Fruit fly (Drosophila melanogaster) whole organism, embryonic: Measurements from ENCODE around the gene mRpS11.

Experiments
- Antp ChIP-seq: fragments of 200-800 bp; sonication (Bioruptor generic); optimal IDR thresholded peaks from 3 replicates; lab custom pipeline; 2016; ENCODE audit warnings: missing biosample characterization, missing genetic modification characterization
- B-H2 ChIP-seq: fragments of 200-800 bp; sonication (Bioruptor generic); optimal IDR thresholded peaks from 2 replicates; lab custom pipeline; 2018; ENCODE audit warnings: missing biosample characterization, mild to moderate bottlenecking, missing genetic modification characterization
- Bgb ChIP-seq: fragments of 200-800 bp; sonication (Bioruptor generic); IDR thresholded peaks from 2 replicates; pipeline ENCODE4 v1.3.6; 2022; ENCODE audit warnings: missing biosample characterization, missing genetic modification characterization; ENCODE audit not compliant: partially characterized antibody
- Bteb2 ChIP-seq: fragments of 200-800 bp; sonication (Bioruptor generic); optimal IDR thresholded peaks from 2 replicates; lab custom pipeline; 2016; ENCODE audit warnings: missing biosample characterization, missing genetic modification characterization
- CG10267 ChIP-seq: fragments of 200-800 bp; sonication (Bioruptor generic); optimal IDR thresholded peaks from 2 replicates; lab custom pipeline; 2018; ENCODE audit warnings: missing biosample characterization, mild to moderate bottlenecking, missing genetic modification characterization, moderate library complexity
- CG10654 ChIP-seq: fragments of 200-800 bp; sonication (Bioruptor generic); optimal IDR thresholded peaks from 2 replicates; lab custom pipeline; 2016; ENCODE audit warnings: missing biosample characterization, missing genetic modification characterization
- CG11085 ChIP-seq: fragments of 200-800 bp; sonication (Bioruptor generic); IDR thresholded peaks from 2 replicates; pipeline ENCODE4 v1.3.6; 2022; ENCODE audit warnings: missing biosample characterization, missing genetic modification characterization
- CG15269 ChIP-seq: fragments of 200-800 bp; sonication (Bioruptor generic); optimal IDR thresholded peaks from 2 replicates; lab custom pipeline; 2018; ENCODE audit warnings: missing biosample characterization, mild to moderate bottlenecking, missing genetic modification characterization, moderate library complexity
- CG17385 ChIP-seq: fragments of 200-800 bp; sonication (Bioruptor generic); optimal IDR thresholded peaks from 3 replicates; lab custom pipeline; 2018; ENCODE audit warnings: missing biosample characterization, mild to moderate bottlenecking, missing genetic modification characterization
- CG18011 ChIP-seq: fragments of 200-800 bp; sonication (Bioruptor generic); optimal IDR thresholded peaks from 2 replicates; lab custom pipeline; 2017; ENCODE audit warnings: missing biosample characterization, missing genetic modification characterization, mild to moderate bottlenecking, moderate library complexity, missing genotype
- CG2202 ChIP-seq: fragments of 200-800 bp; sonication (Bioruptor generic); optimal IDR thresholded peaks from 2 replicates; lab custom pipeline; 2018; ENCODE audit warnings: missing biosample characterization, mild to moderate bottlenecking, missing genetic modification characterization
- CG2875 ChIP-seq: fragments of 200-800 bp; sonication (Bioruptor generic); optimal IDR thresholded peaks from 2 replicates; lab custom pipeline; 2017; ENCODE audit warnings: missing biosample characterization, mild to moderate bottlenecking, missing genetic modification characterization, missing genetic modification reagents
- CG2889 ChIP-seq: fragments of 200-800 bp; sonication (Bioruptor generic); IDR thresholded peaks from 3 replicates; pipeline ENCODE4 v1.3.6; 2022; ENCODE audit warnings: missing biosample characterization, missing genetic modification characterization
- CG34224 ChIP-seq: fragments of 200-800 bp; sonication (Bioruptor generic); IDR thresholded peaks from 3 replicates; pipeline ENCODE4 v1.3.6; 2022; ENCODE audit warnings: missing biosample characterization, missing genetic modification characterization; ENCODE audit not compliant: partially characterized antibody
- CG3847 ChIP-seq: fragments of 200-800 bp; sonication (Bioruptor generic); IDR thresholded peaks from 2 replicates; pipeline ENCODE4 v1.3.6; 2022; ENCODE audit warnings: missing biosample characterization, missing genetic modification characterization
- CG5180 ChIP-seq: fragments of 200-800 bp; sonication (Bioruptor generic); optimal IDR thresholded peaks from 3 replicates; lab custom pipeline; 2017; ENCODE audit warnings: missing biosample characterization, missing genetic modification characterization, mild to moderate bottlenecking, moderate library complexity, missing genetic modification reagents
- CG8290 ChIP-seq, 3 experiments: fragments of 200-800 bp; sonication (Bioruptor generic); optimal IDR thresholded peaks; 2 replicates each; lab custom pipeline; 2016 to 2019; ENCODE audit warnings: missing biosample characterization in 3 of 3, missing genetic modification characterization in 3 of 3, mild to moderate bottlenecking in 2 of 3, moderate library complexity in 1 of 3
- CG8765 ChIP-seq: fragments of 200-800 bp; sonication (Bioruptor generic); IDR thresholded peaks from 2 replicates; pipeline ENCODE4 v1.3.6; 2022; ENCODE audit warnings: missing biosample characterization, missing genetic modification characterization
- CG9437 ChIP-seq: fragments of 200-800 bp; sonication (Bioruptor generic); optimal IDR thresholded peaks from 2 replicates; lab custom pipeline; 2018; ENCODE audit warnings: missing biosample characterization, mild to moderate bottlenecking, missing genetic modification characterization
- CrebB ChIP-seq: fragments of 200-800 bp; sonication (Bioruptor generic); optimal IDR thresholded peaks from 3 replicates; lab custom pipeline; 2018; ENCODE audit warnings: missing biosample characterization, mild to moderate bottlenecking, missing genetic modification characterization
- D19A ChIP-seq: fragments of 200-800 bp; optimal IDR thresholded peaks from 3 replicates; lab custom pipeline; 2019; ENCODE audit warnings: missing biosample characterization, mild to moderate bottlenecking, missing genetic modification characterization, moderate library complexity
- Dad ChIP-seq: fragments of 200-800 bp; sonication (Bioruptor generic); optimal IDR thresholded peaks from 3 replicates; lab custom pipeline; 2016; ENCODE audit warnings: missing biosample characterization, missing genetic modification characterization
- Dbx ChIP-seq: fragments of 200-800 bp; sonication (Bioruptor generic); IDR thresholded peaks from 3 replicates; pipeline ENCODE4 v1.3.6; 2022; ENCODE audit warnings: missing biosample characterization, missing genetic modification characterization
- E2f2 ChIP-seq: fragments of 200-800 bp; sonication (Bioruptor generic); IDR thresholded peaks from 2 replicates; pipeline ENCODE4 v1.3.6; 2022; ENCODE audit warnings: missing biosample characterization, missing genetic modification characterization
- Elba2 ChIP-seq: fragments of 200-800 bp; sonication (Bioruptor generic); optimal IDR thresholded peaks from 3 replicates; lab custom pipeline; 2016; ENCODE audit warnings: missing biosample characterization, missing genetic modification characterization
- HLH3B ChIP-seq: fragments of 200-800 bp; sonication (Bioruptor generic); IDR thresholded peaks from 2 replicates; pipeline ENCODE4 v1.3.6; 2022; ENCODE audit warnings: missing biosample characterization, missing genetic modification characterization
- Hmx ChIP-seq: fragments of 200-800 bp; sonication (Bioruptor generic); optimal IDR thresholded peaks from 2 replicates; lab custom pipeline; 2016; ENCODE audit warnings: missing biosample characterization, missing genetic modification characterization
- Hr3 ChIP-seq: fragments of 200-800 bp; sonication (Bioruptor generic); optimal IDR thresholded peaks from 3 replicates; lab custom pipeline; 2016; ENCODE audit warnings: missing biosample characterization, missing genetic modification characterization
- Hr39 ChIP-seq: fragments of >200 bp; optimal IDR thresholded peaks from 2 replicates; lab custom pipeline; 2017
- Hsf ChIP-seq: fragments of 200-800 bp; sonication (Bioruptor generic); optimal IDR thresholded peaks from 3 replicates; lab custom pipeline; 2016; ENCODE audit warnings: missing biosample characterization, missing genetic modification characterization
- MTF-1 ChIP-seq: fragments of 200-800 bp; sonication (Bioruptor generic); optimal IDR thresholded peaks from 2 replicates; lab custom pipeline; 2018; ENCODE audit warnings: missing biosample characterization, mild to moderate bottlenecking, missing genetic modification characterization, borderline replicate concordance
- Nf-YB ChIP-seq: fragments of 200-800 bp; sonication (Bioruptor generic); optimal IDR thresholded peaks from 3 replicates; lab custom pipeline; 2019; ENCODE audit warnings: missing biosample characterization, mild to moderate bottlenecking, missing genetic modification characterization, moderate library complexity
- al ChIP-seq: fragments of 200-800 bp; sonication (Bioruptor generic); IDR thresholded peaks from 2 replicates; pipeline ENCODE4 v1.3.6; 2022; ENCODE audit warnings: missing biosample characterization, missing genetic modification characterization
- ase ChIP-seq: fragments of 200-800 bp; sonication (Bioruptor generic); IDR thresholded peaks from 3 replicates; pipeline ENCODE4 v1.3.6; 2022; ENCODE audit warnings: missing biosample characterization, missing genetic modification characterization
- bsh ChIP-seq, 2 experiments: fragments of 200-800 bp; sonication (Bioruptor generic); optimal IDR thresholded peaks; 2 replicates each; lab custom pipeline; 2017 to 2018; ENCODE audit warnings: mild to moderate bottlenecking in 2 of 2, missing biosample characterization in 2 of 2, missing genetic modification characterization in 2 of 2, moderate library complexity in 1 of 2
- chm ChIP-seq: fragments of 200-800 bp; sonication (Bioruptor generic); IDR thresholded peaks from 2 replicates; pipeline ENCODE4 v1.3.6; 2022; ENCODE audit warnings: missing biosample characterization, missing genetic modification characterization
- crol ChIP-seq: fragments of 200-800 bp; sonication (Bioruptor generic); IDR thresholded peaks from 2 replicates; pipeline ENCODE4 v1.3.6; 2022; ENCODE audit warnings: missing biosample characterization, missing genetic modification characterization
- cwo ChIP-seq: fragments of 200-800 bp; sonication (Bioruptor generic); optimal IDR thresholded peaks from 3 replicates; lab custom pipeline; 2017; ENCODE audit warnings: missing biosample characterization, missing genetic modification characterization, mild to moderate bottlenecking, moderate library complexity, missing genetic modification reagents
- gsb-n ChIP-seq: fragments of 200-800 bp; sonication (Bioruptor generic); optimal IDR thresholded peaks from 3 replicates; lab custom pipeline; 2018; ENCODE audit warnings: missing biosample characterization, mild to moderate bottlenecking, missing genetic modification characterization
- gt ChIP-seq: fragments of 200-800 bp; sonication (Bioruptor generic); IDR thresholded peaks from 2 replicates; pipeline ENCODE4 v1.3.6; 2022; ENCODE audit warnings: missing biosample characterization, missing genetic modification characterization
- hbn ChIP-seq: fragments of 200-800 bp; sonication (Bioruptor generic); IDR thresholded peaks from 2 replicates; pipeline ENCODE4 v1.3.6; 2022; ENCODE audit warnings: missing biosample characterization, missing genetic modification characterization; ENCODE audit not compliant: partially characterized antibody
- otp ChIP-seq: fragments of 200-800 bp; sonication (Bioruptor generic); IDR thresholded peaks from 3 replicates; pipeline ENCODE4, ENCODE4 v1.3.6; 2022; ENCODE audit warnings: missing biosample characterization, missing genetic modification characterization
- pnt ChIP-seq: fragments of 200-800 bp; sonication (Bioruptor generic); optimal IDR thresholded peaks from 3 replicates; lab custom pipeline; 2016; ENCODE audit warnings: missing biosample characterization, missing genetic modification characterization
- sim ChIP-seq: fragments of 200-800 bp; sonication (Bioruptor generic); IDR thresholded peaks from 2 replicates; pipeline ENCODE4 v1.3.6; 2022; ENCODE audit warnings: missing biosample characterization, missing genetic modification characterization
- slbo ChIP-seq: fragments of 200-800 bp; sonication (Bioruptor generic); IDR thresholded peaks from 2 replicates; pipeline ENCODE4 v1.3.6; 2022; ENCODE audit warnings: missing biosample characterization, missing genetic modification characterization
- slp2 ChIP-seq: fragments of 200-800 bp; sonication (Bioruptor generic); optimal IDR thresholded peaks from 2 replicates; lab custom pipeline; 2016; ENCODE audit warnings: missing biosample characterization, missing genetic modification characterization
- unc-4 ChIP-seq: fragments of 200-800 bp; sonication (Bioruptor generic); IDR thresholded peaks from 2 replicates; pipeline ENCODE4 v1.3.6; 2022; ENCODE audit warnings: missing biosample characterization, missing genetic modification characterization; ENCODE audit not compliant: partially characterized antibody
- wdn ChIP-seq: fragments of 200-800 bp; sonication (Bioruptor generic); IDR thresholded peaks from 2 replicates; pipeline ENCODE4 v1.3.6; 2022; ENCODE audit warnings: missing biosample characterization, missing genetic modification characterization
- yki ChIP-seq: fragments of >200 bp; optimal IDR thresholded peaks from 3 replicates; lab custom pipeline; 2018

The mRpS11 gene

DNA sequence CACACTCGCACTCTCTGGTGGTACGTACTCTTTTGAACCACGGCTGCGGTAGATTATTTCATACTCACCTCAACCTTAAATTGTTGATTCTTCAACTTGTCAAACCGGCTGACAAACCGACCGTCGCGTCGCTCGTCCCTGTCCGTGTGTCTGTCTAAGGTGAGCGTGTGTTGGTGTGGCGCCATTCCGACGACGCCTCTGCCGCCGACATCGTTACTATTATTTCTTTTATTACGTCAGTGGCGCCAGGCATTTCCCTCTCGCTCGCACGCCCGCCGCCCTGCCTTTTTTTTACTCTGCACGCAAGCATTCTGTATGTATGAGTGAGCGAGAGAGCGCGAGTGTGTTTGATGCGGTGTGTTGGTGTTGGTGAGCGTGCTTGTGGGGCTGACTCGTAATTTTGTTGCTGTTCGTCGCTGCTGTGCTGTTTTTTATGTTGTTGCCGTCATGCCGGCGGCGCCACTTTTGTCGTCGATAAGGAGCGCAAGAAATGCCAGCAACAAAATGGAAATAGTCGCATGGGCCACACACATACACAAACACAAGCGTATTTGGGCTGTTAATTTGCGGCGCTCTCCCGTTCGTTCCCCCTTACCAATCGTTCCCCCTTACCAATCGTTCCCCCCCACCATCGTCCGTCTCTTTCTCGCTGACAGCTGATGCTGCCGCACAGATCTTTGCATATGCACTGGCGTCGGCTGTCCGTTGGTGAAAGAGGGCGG lies 16.2 kb upstream of the mRpS11 start (continued):
- TF ChIP-seq Hsf (GFP tag; lab: Kevin White, UChicago) (no peak), CG2875 (GFP tag; lab: Kevin White, UChicago) (no peak), CG2202 (tag; lab: Kevin White, UChicago) (no peak), Bgb (peak; percentile 15; the same call in 1 of the 2 replicates), CG3847 (GFP tag; lab: Robert Waterston, UW) (0 out of 2 replicates have a peak, but pooled peaks have one; percentile 34), CG8765 (0 out of 2 replicates have a peak, but pooled peaks have one; percentile 56), B-H2 (peak; percentile 24), gt (GFP tag; lab: Robert Waterston, UW) (peak; percentile 36; the same call in 1 of the 2 replicates), al (GFP tag; lab: Robert Waterston, UW) (no peak), D19A (no peak), CG10267 (tag; lab: Kevin White, UChicago) (no peak), CG17385 (GFP tag; lab: Kevin White, UChicago) (peak; percentile 30), gsb-n (tag; lab: Kevin White, UChicago) (no peak), sim (GFP tag; lab: Robert Waterston, UW) (no peak), Bteb2 (no peak), Antp (GFP tag; lab: Kevin White, UChicago) (no peak), pnt (no peak), CG2889 (GFP tag; lab: Robert Waterston, UW) (no peak), E2f2 (GFP tag; lab: Robert Waterston, UW) (peak; percentile 33; the same call in 1 of the 2 replicates), hbn (GFP tag; lab: Robert Waterston, UW) (no peak; the same call in 1 of the 2 replicates), yki (lab: Kevin White, UChicago) (no peak), Hr39 (lab: Kevin White, UChicago) (no peak), ase (GFP tag; lab: Robert Waterston, UW) (no peak; the same call in 2 of the 3 replicates), bsh (GFP tag; optimal IDR thresholded peaks at IDR 0.05; lab: Kevin White, UChicago) (peak in 1 of 2 experiments; percentile 58), Hmx (no peak), CG5180 (GFP tag; lab: Kevin White, UChicago) (peak; percentile 85), crol (peak; percentile 99), HLH3B (no peak), CG9437 (GFP tag; lab: Kevin White, UChicago) (no peak), otp (GFP tag; lab: Robert Waterston, UW) (peak; percentile 74), CG10654 (no peak), Dbx (GFP tag; lab: Robert Waterston, UW) (peak; percentile 64; the same call in 2 of the 3 replicates), CG8290 (GFP tag; optimal IDR thresholded peaks at IDR 0.05; lab: Kevin White, UChicago) (no peak), CG8290 (tag; optimal IDR thresholded peaks at IDR 0.05; lab: Kevin White, UChicago) (peak in 1 of 2 experiments; percentile 36), MTF-1 (GFP tag; lab: Kevin White, UChicago) (no peak), wdn (0 out of 2 replicates have a peak, but pooled peaks have one; percentile 7), Elba2 (GFP tag; lab: Kevin White, UChicago) (no peak), cwo (GFP tag; lab: Kevin White, UChicago) (peak; percentile 81), chm (GFP tag; lab: Robert Waterston, UW) (no peak; the same call in none of the 2 replicates), CG34224 (GFP tag; lab: Robert Waterston, UW) (peak; percentile 51; the same call in 1 of the 3 replicates), CrebB (tag; lab: Kevin White, UChicago) (peak; percentile 31), slp2 (GFP tag; lab: Kevin White, UChicago) (no peak), CG11085 (GFP tag; lab: Robert Waterston, UW) (no peak), Nf-YB (peak; percentile 62), CG18011 (GFP tag; lab: Kevin White, UChicago) (no peak), slbo (GFP tag; lab: Robert Waterston, UW) (peak; percentile 13; the same call in 1 of the 2 replicates), CG15269 (tag; lab: Kevin White, UChicago) (peak; percentile 5), unc-4 (peak; percentile 29), Hr3 (GFP tag; lab: Kevin White, UChicago) (no peak), Dad (GFP tag; lab: Kevin White, UChicago) (no peak)
